Worm (Caenorhabditis elegans): ENCODE data around the gene sri-29.

- TF ChIP-seq mdl-1 (tag; optimal IDR thresholded peaks at IDR 0.05) (no peak), ceh-82 (tag; optimal IDR thresholded peaks at IDR 0.05) (no peak), mml-1 (tag; optimal IDR thresholded peaks at IDR 0.05) (no peak)
These were observed 4.9 kb downstream of the sri-29 start for ce11 chrII:3048989-3049388.

All from whole organism, L3 larva.